Worm (Caenorhabditis elegans): ENCODE measurements around the gene srv-26.

srv-26 gene

DNA sequence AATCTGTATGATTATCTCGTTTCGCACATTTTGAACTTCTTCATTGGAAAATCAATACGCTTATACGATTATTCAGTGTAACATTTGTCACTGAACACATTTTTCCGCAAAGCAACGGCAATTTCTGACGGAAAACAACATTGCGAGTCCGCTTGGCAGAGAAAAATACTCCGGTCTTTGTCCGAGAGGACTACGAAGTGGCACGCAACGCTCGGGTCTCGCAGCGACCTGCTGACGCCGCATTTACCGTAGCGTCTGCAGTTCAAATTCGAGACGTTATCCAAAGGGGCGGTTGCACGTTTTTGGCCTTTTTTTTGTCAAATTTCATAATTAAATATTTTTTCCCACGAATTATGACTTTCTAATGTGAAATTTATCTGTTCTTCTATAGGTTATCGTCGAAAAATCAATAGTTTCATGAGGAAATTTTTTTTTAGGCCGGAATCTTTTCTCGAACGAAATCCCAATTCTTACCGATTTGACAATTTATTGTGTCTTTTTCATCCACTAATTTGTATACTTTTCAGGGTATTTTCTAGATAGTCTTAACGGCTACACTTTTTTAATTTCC, 22.1 kb upstream of the srv-26 start, which contains the start of gene sqd-1 (continued):
- peak; percentile 94 for TF ChIP-seq zip-4 (GFP tag; optimal IDR thresholded peaks at IDR 0.05)
- TF ChIP-seq fos-1 (tag; optimal IDR thresholded peaks at IDR 0.05): peak; percentile 73
- TF ChIP-seq fkh-10 (GFP tag; optimal IDR thresholded peaks at IDR 0.05): peak; percentile 80
- TF ChIP-seq alr-1 (tag; optimal IDR thresholded peaks at IDR 0.05; ENCODE audit: borderline replicate concordance): no peak
- peak; percentile 95 for TF ChIP-seq lin-14 (GFP tag; optimal IDR thresholded peaks at IDR 0.05)
- TF ChIP-seq nhr-11 (tag; optimal IDR thresholded peaks at IDR 0.05): peak; percentile 74
- TF ChIP-seq irx-1 (tag; optimal IDR thresholded peaks at IDR 0.05): peak; percentile 95
- peak; percentile 98 for TF ChIP-seq isw-1 (GFP tag; IDR thresholded peaks at IDR 0.05)
- peak; percentile 98 for TF ChIP-seq snu-23 (GFP tag; optimal IDR thresholded peaks at IDR 0.05)
- 0 out of 2 replicates have a peak, but pooled peaks have one; percentile 13 for TF ChIP-seq ets-5 (GFP tag; IDR thresholded peaks at IDR 0.05)
- peak; percentile 96 for TF ChIP-seq mab-9 (GFP tag; IDR thresholded peaks at IDR 0.05)
- peak; percentile 82 for TF ChIP-seq snpc-4 (tag; optimal IDR thresholded peaks at IDR 0.05)
- TF ChIP-seq C34B4.2 (tag; optimal IDR thresholded peaks at IDR 0.05): peak; percentile 85
- no peak for TF ChIP-seq nhr-84 (tag; optimal IDR thresholded peaks at IDR 0.05)
- TF ChIP-seq efl-1 (optimal IDR thresholded peaks at IDR 0.05): peak; percentile 94 to 95
- TF ChIP-seq efl-1 (GFP tag; optimal IDR thresholded peaks at IDR 0.05 in 1 of 2): peak; percentile 87 to 99
- peak; percentile 88 for TF ChIP-seq elt-2 (tag; optimal IDR thresholded peaks at IDR 0.05)
- peak; percentile 95 for TF ChIP-seq lin-13 (GFP tag; optimal IDR thresholded peaks at IDR 0.05)
- peak in 1 of 2 experiments; percentile 97 for TF ChIP-seq ztf-11 (tag; optimal IDR thresholded peaks at IDR 0.05)
- peak; percentile 95 for TF ChIP-seq skn-1 (tag; optimal IDR thresholded peaks at IDR 0.05)
- peak in 1 of 2 experiments; percentile 52 for TF ChIP-seq egl-27 (tag; optimal IDR thresholded peaks at IDR 0.05)
- TF ChIP-seq C16A3.4 (tag; optimal IDR thresholded peaks at IDR 0.05): peak; percentile 96
- TF ChIP-seq rnt-1 (tag; optimal IDR thresholded peaks at IDR 0.05): peak; percentile 98
- no peak for TF ChIP-seq hlh-4 (tag; optimal IDR thresholded peaks at IDR 0.05)
- TF ChIP-seq zag-1 (tag; optimal IDR thresholded peaks at IDR 0.05): peak; percentile 8
- peak; percentile 97 for TF ChIP-seq xbp-1 (tag; optimal IDR thresholded peaks at IDR 0.05)
- peak; percentile 97 for TF ChIP-seq unc-86 (tag; optimal IDR thresholded peaks at IDR 0.05)
- peak; percentile 61 for TF ChIP-seq fkh-4 (tag; optimal IDR thresholded peaks at IDR 0.05; ENCODE audit: borderline replicate concordance)
- peak; percentile 98 for TF ChIP-seq nhr-20 (tag; optimal IDR thresholded peaks at IDR 0.05)
- peak; percentile 98 for TF ChIP-seq unc-130 (tag; optimal IDR thresholded peaks at IDR 0.05)
- TF ChIP-seq egl-13 (tag; optimal IDR thresholded peaks at IDR 0.05): peak; percentile 96
- no peak for TF ChIP-seq unc-30 (tag; optimal IDR thresholded peaks at IDR 0.05)
- peak; percentile 91 for TF ChIP-seq nhr-76 (tag; optimal IDR thresholded peaks at IDR 0.05)
- peak; percentile 71 for TF ChIP-seq F16B12.6 (tag; optimal IDR thresholded peaks at IDR 0.05)
- TF ChIP-seq nhr-28 (tag; optimal IDR thresholded peaks at IDR 0.05): no peak
- TF ChIP-seq ceh-8 (GFP tag; optimal IDR thresholded peaks at IDR 0.05): peak; percentile 98
- no peak for TF ChIP-seq pqm-1 (tag; optimal IDR thresholded peaks at IDR 0.05)
- peak; percentile 93 for TF ChIP-seq lir-3 (tag; optimal IDR thresholded peaks at IDR 0.05; ENCODE audit: poor library complexity)
- no peak for TF ChIP-seq tlp-1 (tag; optimal IDR thresholded peaks at IDR 0.05)
- TF ChIP-seq lin-15B (tag; optimal IDR thresholded peaks at IDR 0.05): peak; percentile 95
- TF ChIP-seq mdl-1 (tag; optimal IDR thresholded peaks at IDR 0.05): peak in 1 of 2 experiments; percentile 92
- peak; percentile 46 for TF ChIP-seq nhr-12 (tag; optimal IDR thresholded peaks at IDR 0.05)
- peak; percentile 89 for TF ChIP-seq nhr-77 (tag; optimal IDR thresholded peaks at IDR 0.05)
- no peak for TF ChIP-seq ces-1 (GFP tag; optimal IDR thresholded peaks at IDR 0.05)
- peak; percentile 94 for TF ChIP-seq fkh-8 (tag; optimal IDR thresholded peaks at IDR 0.05)
- TF ChIP-seq unc-98 (GFP tag; IDR thresholded peaks at IDR 0.05): peak; percentile 67; the same call in 1 of the 2 replicates
- peak; percentile 95 for TF ChIP-seq ztf-4 (tag; optimal IDR thresholded peaks at IDR 0.05)
